Worm (Caenorhabditis elegans) whole organism, L4 larva: ENCODE measurements around the gene Y94H6A.3.

ENCODE experiments used
- ama-1 ChIP-seq: fragments of 150-350 bp; optimal IDR thresholded peaks from 2 replicates; lab custom pipeline; 2014; ENCODE audit warnings: inconsistent platforms, mixed read lengths
- ctbp-1 ChIP-seq: fragments of 200-800 bp; sonication (Bioruptor generic); IDR thresholded peaks from 2 replicates; pipeline ENCODE4 v1.3.6; 2022; ENCODE audit warnings: missing genetic modification reagents, missing genetic modification characterization, missing compliant biosample characterization
- dmd-9 ChIP-seq: fragments of 200-800 bp; sonication (Bioruptor generic); IDR thresholded peaks from 2 replicates; pipeline ENCODE4 v1.3.6; 2022; ENCODE audit warnings: missing genetic modification reagents, missing genetic modification characterization, missing compliant biosample characterization
- hlh-11 ChIP-seq: fragments of 200-800 bp; sonication (Bioruptor generic); optimal IDR thresholded peaks from 2 replicates; lab custom pipeline; 2018; ENCODE audit warnings: mild to moderate bottlenecking, missing genetic modification characterization, missing compliant biosample characterization
- nhr-11 ChIP-seq: fragments of 150-350 bp; optimal IDR thresholded peaks from 2 replicates; lab custom pipeline; 2014; ENCODE audit warnings: missing biosample characterization, missing genetic modification characterization
- pqm-1 ChIP-seq: sonication (generic microtip); optimal IDR thresholded peaks from 2 replicates; lab custom pipeline; 2017; ENCODE audit warnings: missing biosample characterization, missing genetic modification characterization
- ztf-11 ChIP-seq: fragments of 150-350 bp; optimal IDR thresholded peaks from 2 replicates; lab custom pipeline; 2014; ENCODE audit warnings: missing biosample characterization, missing genetic modification characterization

DNA sequence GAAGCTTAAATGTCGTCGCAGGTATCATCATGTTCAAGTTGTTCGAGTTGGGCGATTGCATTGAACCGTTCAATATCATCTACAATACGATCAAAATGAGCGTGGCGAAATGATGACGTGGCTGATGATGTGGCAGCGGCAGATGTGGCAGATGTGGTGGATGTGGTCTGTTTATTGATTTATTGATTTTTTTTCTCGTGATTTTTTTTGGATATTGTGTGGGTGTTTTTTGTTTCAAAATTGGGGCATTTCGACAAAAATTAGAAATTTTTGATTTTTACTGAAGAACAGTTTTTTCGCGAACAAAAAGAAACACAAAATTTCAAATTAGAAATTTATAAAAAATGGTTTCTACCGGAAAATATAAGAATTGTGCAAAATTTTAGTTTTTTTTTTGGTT is 4.0 kb downstream of the Y94H6A.3 start:
- TF ChIP-seq ama-1 (lab: Kevin White, UChicago), result no peak
- no peak for TF ChIP-seq ctbp-1 (GFP tag; lab: Robert Waterston, UW)
- no peak for TF ChIP-seq nhr-11 (tag; lab: Kevin White, UChicago)
- TF ChIP-seq ztf-11 (tag; lab: Kevin White, UChicago), result no peak
- TF ChIP-seq pqm-1, result no peak
- no peak for TF ChIP-seq hlh-11 (tag; lab: Kevin White, UChicago)
- TF ChIP-seq dmd-9 (GFP tag; lab: Robert Waterston, UW), result no peak
